Worm (Caenorhabditis elegans) whole organism, L4 larva: ENCODE data around the gene nhr-53.
A peak's percentile ranks its signal among the peaks of the same experiment; 100 is the strongest.

Experiments used
- F10B5.3 ChIP-seq: sonication (generic microtip); optimal IDR thresholded peaks from 2 replicates; lab custom pipeline; 2016; ENCODE audit warnings: mild to moderate bottlenecking, missing genetic modification characterization, missing compliant biosample characterization
- T26A8.4 ChIP-seq: fragments of 200-800 bp; sonication (Bioruptor generic); IDR thresholded peaks from 2 replicates; pipeline ENCODE4 v1.3.6; 2022; ENCODE audit warnings: missing genetic modification characterization, missing compliant biosample characterization
- Y105C5A.15 ChIP-seq: fragments of 200-800 bp; sonication (Bioruptor generic); IDR thresholded peaks from 2 replicates; pipeline ENCODE4 v1.3.6; 2022; ENCODE audit warnings: missing genetic modification characterization, missing compliant biosample characterization
- Y48G9A.11 ChIP-seq: fragments of 200-800 bp; sonication (Bioruptor generic); IDR thresholded peaks from 2 replicates; pipeline ENCODE4 v1.3.6; 2022; ENCODE audit warnings: missing genetic modification reagents, missing genetic modification characterization, missing compliant biosample characterization
- Y5F2A.4 ChIP-seq: fragments of 200-800 bp; sonication (Bioruptor generic); optimal IDR thresholded peaks from 2 replicates; lab custom pipeline; 2018; ENCODE audit warnings: mild to moderate bottlenecking, missing genetic modification characterization, missing compliant biosample characterization
- ZK337.2 ChIP-seq: fragments of 200-800 bp; sonication (Bioruptor generic); IDR thresholded peaks from 2 replicates; pipeline ENCODE4 v1.3.6; 2022; ENCODE audit warnings: missing genetic modification reagents, missing genetic modification characterization, missing compliant biosample characterization
- attf-4 ChIP-seq: sonication (generic microtip); optimal IDR thresholded peaks from 3 replicates; lab custom pipeline; 2017; ENCODE audit warnings: missing biosample characterization, missing genetic modification characterization
- ceh-32 ChIP-seq: sonication (generic microtip); optimal IDR thresholded peaks from 2 replicates; lab custom pipeline; 2016; ENCODE audit warnings: mild to moderate bottlenecking, missing genetic modification characterization, missing compliant biosample characterization; ENCODE audit not compliant: poor library complexity
- ceh-44 ChIP-seq: fragments of 200-800 bp; sonication (Bioruptor generic); IDR thresholded peaks from 2 replicates; pipeline ENCODE4 v1.3.6; 2022; ENCODE audit warnings: missing genetic modification reagents, missing genetic modification characterization, missing compliant biosample characterization
- ceh-62 ChIP-seq: sonication (generic microtip); optimal IDR thresholded peaks from 2 replicates; lab custom pipeline; 2017; ENCODE audit warnings: missing biosample characterization, missing genetic modification characterization
- ces-1 ChIP-seq: fragments of 150-350 bp; sonication (generic microtip); optimal IDR thresholded peaks from 4 replicates; lab custom pipeline; 2014; ENCODE audit warnings: missing biosample characterization, missing genetic modification reagents, missing genetic modification characterization
- daf-16 ChIP-seq, 3 experiments: sonication (generic microtip); optimal IDR thresholded peaks; 2 replicates each; lab custom pipeline; 2016 to 2017; ENCODE audit warnings: missing genetic modification characterization in 3 of 3, missing genetic modification reagents in 3 of 3, mild to moderate bottlenecking in 2 of 3, missing compliant biosample characterization in 2 of 3, missing biosample characterization in 1 of 3, moderate library complexity in 1 of 3
- daf-8 ChIP-seq: fragments of 200-800 bp; sonication (Bioruptor generic); IDR thresholded peaks from 2 replicates; pipeline ENCODE4 v1.3.6; 2022; ENCODE audit warnings: missing genetic modification characterization, missing compliant biosample characterization
- dmd-6 ChIP-seq: fragments of 200-800 bp; sonication (Bioruptor generic); IDR thresholded peaks from 2 replicates; pipeline ENCODE4 v1.3.6; 2022; ENCODE audit warnings: missing genetic modification reagents, missing genetic modification characterization, missing compliant biosample characterization
- dpl-1 ChIP-seq: fragments of 150-350 bp; optimal IDR thresholded peaks from 2 replicates; lab custom pipeline; 2014; ENCODE audit warnings: missing biosample characterization, missing genetic modification reagents, missing genetic modification characterization
- duxl-1 ChIP-seq: sonication (generic microtip); optimal IDR thresholded peaks from 2 replicates; lab custom pipeline; 2016; ENCODE audit warnings: mild to moderate bottlenecking, missing genetic modification characterization, moderate library complexity, missing compliant biosample characterization; ENCODE audit not compliant: poor library complexity
- dve-1 ChIP-seq: sonication (generic microtip); optimal IDR thresholded peaks from 2 replicates; lab custom pipeline; 2017; ENCODE audit warnings: antibody characterized with exemption, mild to moderate bottlenecking, missing genetic modification characterization, missing compliant biosample characterization; ENCODE audit not compliant: insufficient read depth
- egl-43 ChIP-seq: fragments of 200-800 bp; sonication (Bioruptor generic); IDR thresholded peaks from 2 replicates; pipeline ENCODE4 v1.3.6; 2022; ENCODE audit warnings: missing genetic modification reagents, missing genetic modification characterization, missing compliant biosample characterization
- gei-8 ChIP-seq: fragments of 200-800 bp; sonication (Bioruptor generic); optimal IDR thresholded peaks from 2 replicates; lab custom pipeline; 2018; ENCODE audit warnings: mild to moderate bottlenecking, missing genetic modification characterization, missing compliant biosample characterization
- hif-1 ChIP-seq, 2 experiments: sonication (generic microtip); optimal IDR thresholded peaks; 2 replicates each; lab custom pipeline; 2016 to 2017; ENCODE audit warnings: missing compliant biosample characterization in 2 of 2, missing genetic modification characterization in 2 of 2, missing genetic modification reagents in 2 of 2, missing genotype in 2 of 2, mild to moderate bottlenecking in 1 of 2
- hlh-11 ChIP-seq: fragments of 200-800 bp; sonication (Bioruptor generic); optimal IDR thresholded peaks from 2 replicates; lab custom pipeline; 2018; ENCODE audit warnings: mild to moderate bottlenecking, missing genetic modification characterization, missing compliant biosample characterization
- hlh-30 ChIP-seq: sonication (generic microtip); optimal IDR thresholded peaks from 2 replicates; lab custom pipeline; 2017; ENCODE audit warnings: antibody characterized with exemption, mild to moderate bottlenecking, missing genetic modification characterization, missing compliant biosample characterization; ENCODE audit not compliant: insufficient read depth
- lim-7 ChIP-seq: fragments of 200-800 bp; sonication (Bioruptor generic); IDR thresholded peaks from 2 replicates; pipeline ENCODE4 v1.3.6; 2022; ENCODE audit warnings: missing genetic modification characterization, missing compliant biosample characterization
- lin-1 ChIP-seq: fragments of 200-800 bp; sonication (Bioruptor generic); IDR thresholded peaks from 2 replicates; pipeline ENCODE4 v1.3.6; 2022; ENCODE audit warnings: missing genetic modification reagents, missing genetic modification characterization, missing compliant biosample characterization
- lin-38 ChIP-seq: fragments of 200-800 bp; sonication (Bioruptor generic); IDR thresholded peaks from 2 replicates; pipeline ENCODE4 v1.3.6; 2022; ENCODE audit warnings: missing genetic modification reagents, missing genetic modification characterization, missing compliant biosample characterization
- madf-5 ChIP-seq, 2 experiments: fragments of 200-800 bp; sonication (Bioruptor generic); IDR thresholded peaks; 2 replicates each; pipeline ENCODE4 v1.3.6; 2022; ENCODE audit warnings: missing compliant biosample characterization in 2 of 2, missing genetic modification characterization in 2 of 2
- madf-9 ChIP-seq: fragments of 200-800 bp; sonication (Bioruptor generic); conservative IDR thresholded peaks from 2 replicates; pipeline ENCODE4 v1.3.6; 2022; ENCODE audit warnings: missing genetic modification reagents, missing genetic modification characterization, missing compliant biosample characterization
- mdl-1 ChIP-seq, 2 experiments: fragments of 150-350 bp in 1 of 2; sonication (generic microtip) in 1 of 2; optimal IDR thresholded peaks; 2 replicates each; lab custom pipeline; 2014 to 2017; ENCODE audit warnings: missing biosample characterization in 2 of 2, missing genetic modification characterization in 2 of 2
- mxl-3 ChIP-seq: fragments of 200-800 bp; sonication (Bioruptor generic); optimal IDR thresholded peaks from 2 replicates; lab custom pipeline; 2018; ENCODE audit warnings: mild to moderate bottlenecking, missing genetic modification characterization, missing compliant biosample characterization
- nhr-10 ChIP-seq: fragments of 150-350 bp; optimal IDR thresholded peaks from 2 replicates; lab custom pipeline; 2014; ENCODE audit warnings: missing biosample characterization, missing genetic modification characterization
- nhr-111 ChIP-seq: fragments of 200-800 bp; sonication (Bioruptor generic); optimal IDR thresholded peaks from 2 replicates; lab custom pipeline; 2018; ENCODE audit warnings: mild to moderate bottlenecking, missing genetic modification characterization, missing compliant biosample characterization
- nhr-237 ChIP-seq: sonication (generic microtip); optimal IDR thresholded peaks from 2 replicates; lab custom pipeline; 2017; ENCODE audit warnings: missing biosample characterization, missing genetic modification characterization
- nhr-28 ChIP-seq: fragments of 150-350 bp; optimal IDR thresholded peaks from 2 replicates; lab custom pipeline; 2014; ENCODE audit warnings: missing biosample characterization, missing genetic modification characterization
- nhr-42 ChIP-seq: fragments of 200-800 bp; sonication (Bioruptor generic); IDR thresholded peaks from 2 replicates; pipeline ENCODE4 v1.3.6; 2022; ENCODE audit warnings: missing genetic modification characterization, missing compliant biosample characterization
- nhr-76 ChIP-seq: fragments of 150-350 bp; optimal IDR thresholded peaks from 2 replicates; lab custom pipeline; 2014; ENCODE audit warnings: missing biosample characterization, missing genetic modification characterization
- nhr-77 ChIP-seq: fragments of 150-350 bp; optimal IDR thresholded peaks from 2 replicates; lab custom pipeline; 2014; ENCODE audit warnings: missing biosample characterization, missing genetic modification characterization
- php-3 ChIP-seq: fragments of 200-800 bp; sonication (Bioruptor generic); IDR thresholded peaks from 2 replicates; pipeline ENCODE4 v1.3.6; 2022; ENCODE audit warnings: missing genetic modification reagents, missing genetic modification characterization, missing compliant biosample characterization
- pqm-1 ChIP-seq: sonication (generic microtip); optimal IDR thresholded peaks from 2 replicates; lab custom pipeline; 2017; ENCODE audit warnings: missing biosample characterization, missing genetic modification characterization
- rbr-2 ChIP-seq: sonication (generic microtip); optimal IDR thresholded peaks from 2 replicates; lab custom pipeline; 2016; ENCODE audit warnings: missing genotype, missing genetic modification characterization, missing compliant biosample characterization
- skn-1 ChIP-seq: fragments of 150-350 bp; optimal IDR thresholded peaks from 2 replicates; lab custom pipeline; 2014; ENCODE audit warnings: missing biosample characterization, missing genetic modification characterization
- snpc-4 ChIP-seq: fragments of 150-350 bp; optimal IDR thresholded peaks from 2 replicates; lab custom pipeline; 2014; ENCODE audit warnings: missing biosample characterization, missing genetic modification characterization
- tra-1 ChIP-seq: fragments of 200-800 bp; sonication (Bioruptor generic); IDR thresholded peaks from 2 replicates; pipeline ENCODE4 v1.3.6; 2022; ENCODE audit warnings: missing genetic modification reagents, missing genetic modification characterization, missing compliant biosample characterization
- unc-130 ChIP-seq: sonication (generic microtip); optimal IDR thresholded peaks from 2 replicates; lab custom pipeline; 2016; ENCODE audit warnings: missing genetic modification reagents, missing genetic modification characterization, missing compliant biosample characterization
- unc-39 ChIP-seq: sonication (generic microtip); optimal IDR thresholded peaks from 2 replicates; lab custom pipeline; 2017; ENCODE audit warnings: missing biosample characterization, missing genetic modification characterization
- vab-7 ChIP-seq: fragments of 200-800 bp; sonication (Bioruptor generic); IDR thresholded peaks from 2 replicates; pipeline ENCODE4 v1.3.6; 2022; ENCODE audit warnings: missing genetic modification reagents, missing genetic modification characterization, missing compliant biosample characterization
- zfp-2 ChIP-seq: sonication (generic microtip); optimal IDR thresholded peaks from 2 replicates; lab custom pipeline; 2016; ENCODE audit warnings: mild to moderate bottlenecking, missing genetic modification characterization, missing compliant biosample characterization
- zfp-3 ChIP-seq: fragments of 200-800 bp; sonication (Bioruptor generic); conservative IDR thresholded peaks from 2 replicates; pipeline ENCODE4 v1.3.6; 2022; ENCODE audit warnings: missing genetic modification reagents, missing genetic modification characterization, missing compliant biosample characterization
- zip-2 ChIP-seq: fragments of 150-350 bp; optimal IDR thresholded peaks from 2 replicates; lab custom pipeline; 2014; ENCODE audit warnings: missing biosample characterization, missing genetic modification characterization
- ztf-11 ChIP-seq: fragments of 150-350 bp; optimal IDR thresholded peaks from 2 replicates; lab custom pipeline; 2014; ENCODE audit warnings: missing biosample characterization, missing genetic modification characterization

nhr-53 gene

ce11 chrV:15666718-15667117 lies 35.4 kb downstream of the nhr-53 start (continued):
- TF ChIP-seq T26A8.4 (no peak), ceh-32 (no peak), nhr-28 (tag; lab: Kevin White, UChicago) (peak; percentile 93), hlh-30 (tag; lab: Kevin White, UChicago) (peak; percentile 61), dve-1 (tag; lab: Kevin White, UChicago) (peak; percentile 96), madf-9 (GFP tag; lab: Robert Waterston, UW) (no peak), unc-39 (tag; lab: Kevin White, UChicago) (no peak), nhr-77 (tag; lab: Kevin White, UChicago) (peak; percentile 82), mxl-3 (GFP tag; lab: Kevin White, UChicago) (peak; percentile 85), nhr-42 (no peak), hif-1 (tag; optimal IDR thresholded peaks at IDR 0.05; lab: Kevin White, UChicago) (peak in 1 of 2 experiments; percentile 80), Y105C5A.15 (no peak), hlh-11 (tag; lab: Kevin White, UChicago) (peak; percentile 96), skn-1 (tag; lab: Kevin White, UChicago) (no peak), egl-43 (GFP tag; lab: Robert Waterston, UW) (no peak)

ce11 chrV:15664053-15664661 lies 38.0 kb downstream of the nhr-53 start:
- TF ChIP-seq nhr-76 (tag; lab: Kevin White, UChicago) (no peak), ceh-62 (tag; lab: Kevin White, UChicago) (no peak), ZK337.2 (no peak), ztf-11 (tag; lab: Kevin White, UChicago) (no peak), duxl-1 (tag; lab: Kevin White, UChicago) (no peak), Y5F2A.4 (GFP tag; lab: Kevin White, UChicago) (no peak), zfp-2 (tag; lab: Kevin White, UChicago) (no peak), unc-130 (GFP tag; lab: Kevin White, UChicago) (no peak), snpc-4 (tag; lab: Kevin White, UChicago) (no peak), ces-1 (GFP tag; lab: Kevin White, UChicago) (no peak), nhr-10 (tag; lab: Kevin White, UChicago) (no peak), dpl-1 (GFP tag; lab: Kevin White, UChicago) (no peak), attf-4 (no peak), vab-7 (GFP tag; lab: Robert Waterston, UW) (no peak), daf-16 (GFP tag; optimal IDR thresholded peaks at IDR 0.05; lab: Kevin White, UChicago) (no peak), daf-16 (tag; optimal IDR thresholded peaks at IDR 0.05; lab: Kevin White, UChicago) (peak; percentile 30), php-3 (GFP tag; lab: Robert Waterston, UW) (no peak), lin-1 (GFP tag; lab: Robert Waterston, UW) (no peak), madf-9 (GFP tag; lab: Robert Waterston, UW) (no peak), zip-2 (tag; lab: Kevin White, UChicago) (no peak), rbr-2 (tag; lab: Kevin White, UChicago) (no peak), gei-8 (GFP tag; lab: Kevin White, UChicago) (no peak), pqm-1 (peak; percentile 1), ceh-44 (GFP tag; lab: Robert Waterston, UW) (no peak), lin-38 (GFP tag; lab: Robert Waterston, UW) (no peak), dmd-6 (GFP tag; lab: Robert Waterston, UW) (peak; percentile 55), lim-7 (GFP tag; lab: Robert Waterston, UW) (no peak), madf-5 (GFP tag; IDR thresholded peaks at IDR 0.05; lab: Robert Waterston, UW) (no peak), tra-1 (GFP tag; lab: Robert Waterston, UW) (no peak), unc-39 (tag; lab: Kevin White, UChicago) (no peak), zfp-3 (GFP tag; lab: Robert Waterston, UW) (no peak), hlh-30 (tag; lab: Kevin White, UChicago) (peak; percentile 73), hif-1 (tag; optimal IDR thresholded peaks at IDR 0.05; lab: Kevin White, UChicago) (peak in 1 of 2 experiments; percentile 26), nhr-237 (no peak), nhr-42 (no peak), mdl-1 (tag; optimal IDR thresholded peaks at IDR 0.05; lab: Kevin White, UChicago) (peak in 1 of 2 experiments; percentile 36), F10B5.3 (tag; lab: Kevin White, UChicago) (no peak), Y48G9A.11 (GFP tag; lab: Robert Waterston, UW) (no peak), nhr-111 (no peak), daf-8 (GFP tag; lab: Robert Waterston, UW) (no peak)
